Fruit fly (Drosophila melanogaster) whole organism, embryonic: ENCODE data around the gene Ids.
A peak's percentile ranks its signal among the peaks of the same experiment; 100 is the strongest.

ENCODE experiments used
- Adf1 ChIP-seq: fragments of 200-800 bp; sonication (Bioruptor generic); IDR thresholded peaks from 2 replicates; pipeline ENCODE4 v1.3.6; 2022; ENCODE audit warnings: missing biosample characterization, missing genetic modification characterization
- Asciz ChIP-seq: fragments of 200-800 bp; sonication (Bioruptor generic); optimal IDR thresholded peaks from 2 replicates; lab custom pipeline; 2017; ENCODE audit warnings: missing biosample characterization, mild to moderate bottlenecking, missing genetic modification characterization, missing genetic modification reagents
- CG11398 ChIP-seq: fragments of 200-800 bp; sonication (Bioruptor generic); optimal IDR thresholded peaks from 2 replicates; lab custom pipeline; 2016; ENCODE audit warnings: missing biosample characterization, missing genetic modification characterization
- CG11456 ChIP-seq: fragments of 200-800 bp; sonication (Bioruptor generic); IDR thresholded peaks from 3 replicates; pipeline ENCODE4 v1.3.6; 2022; ENCODE audit warnings: missing biosample characterization, missing genetic modification characterization
- CG11504 ChIP-seq: fragments of 200-800 bp; sonication (Bioruptor generic); optimal IDR thresholded peaks from 3 replicates; lab custom pipeline; 2019; ENCODE audit warnings: missing biosample characterization, mild to moderate bottlenecking, missing genetic modification characterization, moderate library complexity
- CG11696 ChIP-seq: fragments of 200-800 bp; sonication (Bioruptor generic); IDR thresholded peaks from 2 replicates; pipeline ENCODE4 v1.3.6; 2022; ENCODE audit warnings: missing biosample characterization, missing genetic modification characterization
- CG11723 ChIP-seq: fragments of 200-800 bp; sonication (Bioruptor generic); optimal IDR thresholded peaks from 2 replicates; lab custom pipeline; 2017; ENCODE audit warnings: missing biosample characterization, mild to moderate bottlenecking, missing genetic modification characterization
- CG1233 ChIP-seq: fragments of 200-800 bp; sonication (Bioruptor generic); optimal IDR thresholded peaks from 4 replicates; lab custom pipeline; 2018; ENCODE audit warnings: missing biosample characterization, mild to moderate bottlenecking, missing genetic modification characterization
- CG14965 ChIP-seq: fragments of 200-800 bp; sonication (Bioruptor generic); optimal IDR thresholded peaks from 2 replicates; lab custom pipeline; 2016; ENCODE audit warnings: missing biosample characterization, missing genetic modification characterization, borderline replicate concordance
- CG1529 ChIP-seq: fragments of 200-800 bp; sonication (Bioruptor generic); optimal IDR thresholded peaks from 3 replicates; lab custom pipeline; 2018; ENCODE audit warnings: missing biosample characterization, missing genetic modification characterization
- CG17829 ChIP-seq: fragments of 200-800 bp; optimal IDR thresholded peaks from 2 replicates; lab custom pipeline; 2019; ENCODE audit warnings: missing biosample characterization, mild to moderate bottlenecking, missing genetic modification characterization, moderate library complexity
- CG17912 ChIP-seq: fragments of 200-800 bp; sonication (Bioruptor generic); optimal IDR thresholded peaks from 2 replicates; lab custom pipeline; 2018; ENCODE audit warnings: missing biosample characterization, mild to moderate bottlenecking, missing genetic modification characterization
- CG32532 ChIP-seq: fragments of 200-800 bp; sonication (Bioruptor generic); IDR thresholded peaks from 2 replicates; pipeline ENCODE4 v1.3.6; 2022; ENCODE audit warnings: missing biosample characterization, missing genetic modification characterization
- CG32772 ChIP-seq: fragments of 200-800 bp; sonication (Bioruptor generic); IDR thresholded peaks from 2 replicates; pipeline ENCODE4 v1.3.6; 2022; ENCODE audit warnings: missing biosample characterization, missing genetic modification characterization
- CG3847 ChIP-seq: fragments of 200-800 bp; sonication (Bioruptor generic); IDR thresholded peaks from 2 replicates; pipeline ENCODE4 v1.3.6; 2022; ENCODE audit warnings: missing biosample characterization, missing genetic modification characterization
- CG9437 ChIP-seq: fragments of 200-800 bp; sonication (Bioruptor generic); optimal IDR thresholded peaks from 2 replicates; lab custom pipeline; 2018; ENCODE audit warnings: missing biosample characterization, mild to moderate bottlenecking, missing genetic modification characterization
- CG9817 ChIP-seq: fragments of 200-800 bp; sonication (Bioruptor generic); optimal IDR thresholded peaks from 2 replicates; lab custom pipeline; 2018; ENCODE audit warnings: missing biosample characterization, mild to moderate bottlenecking, missing genetic modification characterization, moderate library complexity
- CG9876 ChIP-seq: fragments of 200-800 bp; sonication (Bioruptor generic); optimal IDR thresholded peaks from 2 replicates; lab custom pipeline; 2016; ENCODE audit warnings: missing biosample characterization, missing genetic modification characterization
- Deaf1 ChIP-seq: fragments of 200-800 bp; optimal IDR thresholded peaks from 3 replicates; lab custom pipeline; 2019; ENCODE audit warnings: missing biosample characterization, mild to moderate bottlenecking, missing genetic modification characterization, moderate library complexity
- Dip2 ChIP-seq: fragments of 200-800 bp; sonication (Bioruptor generic); IDR thresholded peaks from 2 replicates; pipeline ENCODE4 v1.3.6; 2022; ENCODE audit warnings: missing biosample characterization, missing genetic modification characterization
- E2f2 ChIP-seq: fragments of 200-800 bp; sonication (Bioruptor generic); IDR thresholded peaks from 2 replicates; pipeline ENCODE4 v1.3.6; 2022; ENCODE audit warnings: missing biosample characterization, missing genetic modification characterization
- NfI ChIP-seq: fragments of 200-800 bp; sonication (Bioruptor generic); optimal IDR thresholded peaks from 3 replicates; lab custom pipeline; 2018; ENCODE audit warnings: missing biosample characterization, mild to moderate bottlenecking, missing genetic modification characterization, moderate library complexity
- Rfx ChIP-seq: fragments of 200-800 bp; sonication (Bioruptor generic); IDR thresholded peaks from 2 replicates; pipeline ENCODE4 v1.3.6; 2022; ENCODE audit warnings: missing biosample characterization, missing genetic modification characterization
- Sry-β ChIP-seq: fragments of 200-800 bp; sonication (Bioruptor generic); optimal IDR thresholded peaks from 2 replicates; lab custom pipeline; 2018; ENCODE audit warnings: missing biosample characterization, mild to moderate bottlenecking, missing genetic modification characterization, moderate library complexity
- Trl ChIP-seq, 3 experiments: fragments of >200 bp in 2 of 3; fragments of 200-800 bp in 1 of 3; sonication (Bioruptor generic) in 1 of 3; optimal IDR thresholded peaks; 2 replicates in 1 of 3; 3 replicates in 2 of 3; lab custom pipeline; 2016 to 2017; ENCODE audit warnings: missing biosample characterization in 1 of 3, missing genetic modification characterization in 1 of 3
- Vsx1 ChIP-seq: fragments of 200-800 bp; sonication (Bioruptor generic); optimal IDR thresholded peaks from 2 replicates; lab custom pipeline; 2017; ENCODE audit warnings: missing biosample characterization, mild to moderate bottlenecking, missing genetic modification characterization, missing genetic modification reagents
- Xbp1 ChIP-seq: fragments of 200-800 bp; sonication (Bioruptor generic); optimal IDR thresholded peaks from 3 replicates; lab custom pipeline; 2016; ENCODE audit warnings: missing biosample characterization, mild to moderate bottlenecking, missing genetic modification characterization
- cad ChIP-seq: fragments of >200 bp; optimal IDR thresholded peaks from 2 replicates; lab custom pipeline; 2017; ENCODE audit warnings: missing biosample characterization, missing genetic modification characterization
- chinmo ChIP-seq: fragments of 200-800 bp; sonication (Bioruptor generic); IDR thresholded peaks from 4 replicates; pipeline ENCODE4 v1.3.6; 2022; ENCODE audit warnings: missing biosample characterization, missing genetic modification characterization; ENCODE audit not compliant: partially characterized antibody
- corto ChIP-seq: fragments of 200-800 bp; sonication (Bioruptor generic); optimal IDR thresholded peaks from 2 replicates; lab custom pipeline; 2016; ENCODE audit warnings: missing biosample characterization, mild to moderate bottlenecking, missing genetic modification characterization, moderate library complexity
- croc ChIP-seq: fragments of 200-800 bp; sonication (Bioruptor generic); conservative IDR thresholded peaks from 3 replicates; pipeline ENCODE4 v1.3.6; 2022; ENCODE audit warnings: missing biosample characterization, missing genetic modification characterization
- crol ChIP-seq: fragments of 200-800 bp; sonication (Bioruptor generic); IDR thresholded peaks from 2 replicates; pipeline ENCODE4 v1.3.6; 2022; ENCODE audit warnings: missing biosample characterization, missing genetic modification characterization
- danr ChIP-seq: fragments of 200-800 bp; sonication (Bioruptor generic); IDR thresholded peaks from 2 replicates; pipeline ENCODE4 v1.3.6; 2022; ENCODE audit warnings: missing biosample characterization, missing genetic modification characterization
- dm ChIP-seq: fragments of 200-800 bp; sonication (Bioruptor generic); optimal IDR thresholded peaks from 3 replicates; lab custom pipeline; 2016; ENCODE audit warnings: missing biosample characterization, missing genetic modification characterization
- grau ChIP-seq: fragments of 200-800 bp; optimal IDR thresholded peaks from 3 replicates; lab custom pipeline; 2019; ENCODE audit warnings: missing biosample characterization, mild to moderate bottlenecking, missing genetic modification characterization, moderate library complexity
- hth ChIP-seq: fragments of >200 bp; optimal IDR thresholded peaks from 2 replicates; lab custom pipeline; 2017; ENCODE audit warnings: inconsistent platforms
- knrl ChIP-seq: fragments of 200-800 bp; sonication (Bioruptor generic); IDR thresholded peaks from 3 replicates; pipeline ENCODE4 v1.3.6; 2022; ENCODE audit warnings: missing biosample characterization, missing genetic modification characterization; ENCODE audit not compliant: partially characterized antibody
- mld ChIP-seq: fragments of 200-800 bp; sonication (Bioruptor generic); IDR thresholded peaks from 3 replicates; pipeline ENCODE4 v1.3.6; 2022; ENCODE audit warnings: missing biosample characterization, missing genetic modification characterization; ENCODE audit not compliant: partially characterized antibody
- nmo ChIP-seq: fragments of 200-800 bp; sonication (Bioruptor generic); optimal IDR thresholded peaks from 2 replicates; lab custom pipeline; 2018; ENCODE audit warnings: missing biosample characterization, mild to moderate bottlenecking, missing genetic modification characterization, moderate library complexity
- oc ChIP-seq: fragments of 200-800 bp; sonication (Bioruptor generic); optimal IDR thresholded peaks from 2 replicates; lab custom pipeline; 2018; ENCODE audit warnings: missing biosample characterization, mild to moderate bottlenecking, missing genetic modification characterization, moderate library complexity
- pho ChIP-seq: fragments of 200-800 bp; sonication (Bioruptor generic); optimal IDR thresholded peaks from 2 replicates; lab custom pipeline; 2016; ENCODE audit warnings: missing biosample characterization, missing genetic modification characterization
- pros ChIP-seq: fragments of 200-800 bp; sonication (Bioruptor generic); optimal IDR thresholded peaks from 3 replicates; lab custom pipeline; 2019; ENCODE audit warnings: missing biosample characterization, mild to moderate bottlenecking, missing genetic modification characterization, moderate library complexity
- repo ChIP-seq: fragments of 200-800 bp; sonication (Bioruptor generic); optimal IDR thresholded peaks from 2 replicates; lab custom pipeline; 2016; ENCODE audit warnings: missing biosample characterization, missing genetic modification characterization
- sd ChIP-seq: fragments of 200-800 bp; sonication (Bioruptor generic); optimal IDR thresholded peaks from 3 replicates; lab custom pipeline; 2018; ENCODE audit warnings: missing biosample characterization, mild to moderate bottlenecking, missing genetic modification characterization, moderate library complexity
- sim ChIP-seq: fragments of 200-800 bp; sonication (Bioruptor generic); IDR thresholded peaks from 2 replicates; pipeline ENCODE4 v1.3.6; 2022; ENCODE audit warnings: missing biosample characterization, missing genetic modification characterization
- tll ChIP-seq, 2 experiments: fragments of 200-800 bp in 1 of 2; fragments of >200 bp in 1 of 2; sonication (Bioruptor generic) in 1 of 2; optimal IDR thresholded peaks; 2 replicates each; lab custom pipeline; 2017 to 2019; ENCODE audit warnings: missing biosample characterization in 2 of 2, missing genetic modification characterization in 2 of 2, mild to moderate bottlenecking in 1 of 2, moderate library complexity in 1 of 2
- trh ChIP-seq: fragments of 200-800 bp; sonication (Bioruptor generic); optimal IDR thresholded peaks from 2 replicates; lab custom pipeline; 2016; ENCODE audit warnings: missing biosample characterization, missing genetic modification characterization
- usp ChIP-seq: fragments of >200 bp; optimal IDR thresholded peaks from 2 replicates; lab custom pipeline; 2017; ENCODE audit warnings: missing biosample characterization, missing genetic modification characterization
- vfl ChIP-seq: fragments of 200-800 bp; sonication (Bioruptor generic); optimal IDR thresholded peaks from 2 replicates; lab custom pipeline; 2016; ENCODE audit warnings: missing biosample characterization, missing genetic modification characterization
- vvl ChIP-seq: fragments of 200-800 bp; sonication (Bioruptor generic); IDR thresholded peaks from 2 replicates; pipeline ENCODE4 v1.3.6; 2022; ENCODE audit warnings: missing biosample characterization, missing genetic modification characterization
- z ChIP-seq: fragments of 200-800 bp; sonication (Bioruptor generic); IDR thresholded peaks from 3 replicates; pipeline ENCODE4 v1.3.6; 2022; ENCODE audit warnings: missing biosample characterization, missing genetic modification characterization

The Ids gene

dm6 chr3L:3420237-3420643 is 42.2 kb downstream of the Ids start (continued):
- TF ChIP-seq chinmo (GFP tag; lab: Robert Waterston, UW) = peak; percentile 94; the same call in 2 of the 4 replicates
- no peak for TF ChIP-seq grau (tag; lab: Kevin White, UChicago)
- TF ChIP-seq dm (GFP tag; lab: Kevin White, UChicago) = no peak
- no peak for TF ChIP-seq CG11456 (GFP tag; lab: Robert Waterston, UW)
- no peak for TF ChIP-seq CG11504 (tag; lab: Kevin White, UChicago)
- TF ChIP-seq CG32772 = no peak
- peak; percentile 19; the same call in 1 of the 2 replicates for TF ChIP-seq vvl (GFP tag; lab: Robert Waterston, UW)
- no peak for TF ChIP-seq mld (GFP tag; lab: Robert Waterston, UW)
- no peak for TF ChIP-seq CG9437 (GFP tag; lab: Kevin White, UChicago)
- TF ChIP-seq corto (GFP tag; lab: Kevin White, UChicago) = peak; percentile 41
- TF ChIP-seq danr (GFP tag; lab: Robert Waterston, UW) = no peak
- TF ChIP-seq CG9817 = no peak
- no peak for TF ChIP-seq repo (GFP tag; lab: Kevin White, UChicago)
- TF ChIP-seq sd (tag; lab: Kevin White, UChicago) = peak; percentile 46
- peak; percentile 99 for TF ChIP-seq Deaf1 (tag; lab: Kevin White, UChicago)
- no peak for TF ChIP-seq pros
- TF ChIP-seq Adf1 = peak; percentile 82; the same call in 1 of the 2 replicates
- no peak for TF ChIP-seq NfI (GFP tag; lab: Kevin White, UChicago)
- no peak for TF ChIP-seq CG9876
- no peak for TF ChIP-seq croc (GFP tag; lab: Robert Waterston, UW)
- TF ChIP-seq Trl (optimal IDR thresholded peaks at IDR 0.05; lab: Kevin White, UChicago) = peak; percentile 43 to 78
- no peak for TF ChIP-seq Trl (GFP tag; optimal IDR thresholded peaks at IDR 0.05; lab: Kevin White, UChicago)
- TF ChIP-seq vfl = no peak
- TF ChIP-seq CG1529 = no peak
- TF ChIP-seq nmo (GFP tag; lab: Kevin White, UChicago) = no peak
- TF ChIP-seq oc (tag; lab: Kevin White, UChicago) = no peak
- TF ChIP-seq CG32532 = no peak
- TF ChIP-seq CG17829 = peak; percentile 21
- no peak for TF ChIP-seq CG11696 (GFP tag; lab: Robert Waterston, UW)
- TF ChIP-seq CG1233 (GFP tag; lab: Kevin White, UChicago) = no peak
- no peak for TF ChIP-seq hth (lab: Kevin White, UChicago)
- TF ChIP-seq pho = no peak
- no peak for TF ChIP-seq Asciz
- TF ChIP-seq E2f2 = no peak
- no peak for TF ChIP-seq sim (GFP tag; lab: Robert Waterston, UW)
- TF ChIP-seq tll (GFP tag; optimal IDR thresholded peaks at IDR 0.05; lab: Kevin White, UChicago) = no peak
- no peak for TF ChIP-seq CG17912
- no peak for TF ChIP-seq Vsx1
- TF ChIP-seq trh (GFP tag; lab: Kevin White, UChicago) = no peak
- TF ChIP-seq cad (GFP tag; lab: Kevin White, UChicago) = no peak
- TF ChIP-seq CG3847 = no peak
- TF ChIP-seq CG14965 = no peak
- TF ChIP-seq CG11723 (GFP tag; lab: Kevin White, UChicago) = no peak
- no peak for TF ChIP-seq usp (GFP tag; lab: Kevin White, UChicago)
- no peak for TF ChIP-seq Dip2 (GFP tag; lab: Robert Waterston, UW)
- TF ChIP-seq Xbp1 (GFP tag; lab: Kevin White, UChicago) = no peak
- TF ChIP-seq Sry-β (GFP tag; lab: Kevin White, UChicago) = no peak
- peak; percentile 42; the same call in 1 of the 2 replicates for TF ChIP-seq crol
- no peak for TF ChIP-seq knrl
- TF ChIP-seq z (GFP tag; lab: Robert Waterston, UW) = peak; percentile 82
- no peak for TF ChIP-seq CG11398 (GFP tag; lab: Kevin White, UChicago)
- TF ChIP-seq Rfx (GFP tag; lab: Robert Waterston, UW) = no peak; the same call in 1 of the 2 replicates
